Fruit fly (Drosophila melanogaster) whole organism, embryonic: ENCODE measurements around the gene galene.
A peak's percentile ranks its signal among the peaks of the same experiment; 100 is the strongest.

ENCODE experiments used
- Asciz ChIP-seq: fragments of 200-800 bp; sonication (Bioruptor generic); optimal IDR thresholded peaks from 2 replicates; lab custom pipeline; 2017; ENCODE audit warnings: missing biosample characterization, mild to moderate bottlenecking, missing genetic modification characterization, missing genetic modification reagents
- Atf3 ChIP-seq: fragments of 200-800 bp; sonication (Bioruptor generic); optimal IDR thresholded peaks from 3 replicates; lab custom pipeline; 2016; ENCODE audit warnings: missing biosample characterization, missing genetic modification characterization
- B-H1 ChIP-seq: fragments of 200-800 bp; sonication (Bioruptor generic); IDR thresholded peaks from 3 replicates; pipeline ENCODE4 v1.3.6; 2022; ENCODE audit warnings: missing biosample characterization, missing genetic modification characterization
- CG10147 ChIP-seq: fragments of 200-800 bp; sonication (Bioruptor generic); optimal IDR thresholded peaks from 2 replicates; lab custom pipeline; 2019; ENCODE audit warnings: missing biosample characterization, mild to moderate bottlenecking, missing genetic modification characterization, moderate library complexity
- CG1024 ChIP-seq: fragments of 200-800 bp; sonication (Bioruptor generic); IDR thresholded peaks from 2 replicates; pipeline ENCODE4 v1.3.6; 2022; ENCODE audit warnings: missing biosample characterization, missing genetic modification characterization
- CG10366 ChIP-seq: fragments of 200-800 bp; sonication (Bioruptor generic); IDR thresholded peaks from 2 replicates; pipeline ENCODE4 v1.3.6; 2022; ENCODE audit warnings: missing biosample characterization, missing genetic modification characterization
- CG11695 ChIP-seq: fragments of 200-800 bp; sonication (Bioruptor generic); IDR thresholded peaks from 3 replicates; pipeline ENCODE4 v1.3.6; 2022; ENCODE audit warnings: missing biosample characterization, missing genetic modification characterization
- CG11723 ChIP-seq: fragments of 200-800 bp; sonication (Bioruptor generic); optimal IDR thresholded peaks from 2 replicates; lab custom pipeline; 2017; ENCODE audit warnings: missing biosample characterization, mild to moderate bottlenecking, missing genetic modification characterization
- CG12744 ChIP-seq: fragments of 200-800 bp; sonication (Bioruptor generic); optimal IDR thresholded peaks from 2 replicates; lab custom pipeline; 2016; ENCODE audit warnings: missing biosample characterization, missing genetic modification characterization
- CG17829 ChIP-seq: fragments of 200-800 bp; optimal IDR thresholded peaks from 2 replicates; lab custom pipeline; 2019; ENCODE audit warnings: missing biosample characterization, mild to moderate bottlenecking, missing genetic modification characterization, moderate library complexity
- CG3163 ChIP-seq: fragments of 200-800 bp; sonication (Bioruptor generic); optimal IDR thresholded peaks from 3 replicates; lab custom pipeline; 2016; ENCODE audit warnings: missing biosample characterization, missing genetic modification characterization
- CG32532 ChIP-seq: fragments of 200-800 bp; sonication (Bioruptor generic); IDR thresholded peaks from 2 replicates; pipeline ENCODE4 v1.3.6; 2022; ENCODE audit warnings: missing biosample characterization, missing genetic modification characterization
- CG33213 ChIP-seq: fragments of 200-800 bp; sonication (Bioruptor generic); optimal IDR thresholded peaks from 3 replicates; lab custom pipeline; 2016; ENCODE audit warnings: missing biosample characterization, missing genetic modification characterization
- CG4617 ChIP-seq: fragments of 200-800 bp; sonication (Bioruptor generic); optimal IDR thresholded peaks from 3 replicates; lab custom pipeline; 2016; ENCODE audit warnings: missing biosample characterization, missing genetic modification characterization, borderline replicate concordance
- CG4707 ChIP-seq: fragments of 200-800 bp; sonication (Bioruptor generic); optimal IDR thresholded peaks from 2 replicates; lab custom pipeline; 2018; ENCODE audit warnings: missing biosample characterization, mild to moderate bottlenecking, missing genetic modification characterization, moderate library complexity
- CG5180 ChIP-seq: fragments of 200-800 bp; sonication (Bioruptor generic); optimal IDR thresholded peaks from 3 replicates; lab custom pipeline; 2017; ENCODE audit warnings: missing biosample characterization, missing genetic modification characterization, mild to moderate bottlenecking, moderate library complexity, missing genetic modification reagents
- CG6689 ChIP-seq: fragments of 200-800 bp; sonication (Bioruptor generic); IDR thresholded peaks from 2 replicates; pipeline ENCODE4 v1.3.6; 2022; ENCODE audit warnings: missing biosample characterization, missing genetic modification characterization
- CG6791 ChIP-seq: fragments of 200-800 bp; sonication (Bioruptor generic); IDR thresholded peaks from 3 replicates; pipeline ENCODE4 v1.3.6; 2022; ENCODE audit warnings: missing biosample characterization, missing genetic modification characterization; ENCODE audit not compliant: partially characterized antibody
- CG9727 ChIP-seq: fragments of 200-800 bp; sonication (Bioruptor generic); optimal IDR thresholded peaks from 3 replicates; lab custom pipeline; 2017; ENCODE audit warnings: missing biosample characterization, mild to moderate bottlenecking, missing genetic modification characterization
- D19A ChIP-seq: fragments of 200-800 bp; optimal IDR thresholded peaks from 3 replicates; lab custom pipeline; 2019; ENCODE audit warnings: missing biosample characterization, mild to moderate bottlenecking, missing genetic modification characterization, moderate library complexity
- Eip74EF ChIP-seq, 2 experiments: fragments of 200-800 bp in 1 of 2; fragments of >200 bp in 1 of 2; sonication (Bioruptor generic) in 1 of 2; optimal IDR thresholded peaks; 2 replicates each; lab custom pipeline; 2017 to 2019; ENCODE audit warnings: missing biosample characterization in 2 of 2, missing genetic modification characterization in 2 of 2, mild to moderate bottlenecking in 1 of 2, moderate library complexity in 1 of 2
- Ets97D ChIP-seq: fragments of 200-800 bp; sonication (Bioruptor generic); optimal IDR thresholded peaks from 3 replicates; lab custom pipeline; 2016; ENCODE audit warnings: missing biosample characterization, missing genetic modification characterization
- Gug ChIP-seq: fragments of 200-800 bp; sonication (Bioruptor generic); IDR thresholded peaks from 4 replicates; pipeline ENCODE4 v1.3.6; 2022; ENCODE audit warnings: missing biosample characterization, missing genetic modification characterization
- HLH54F ChIP-seq: fragments of 200-800 bp; sonication (Bioruptor generic); optimal IDR thresholded peaks from 3 replicates; lab custom pipeline; 2016; ENCODE audit warnings: missing biosample characterization, missing genetic modification characterization
- MESR4 ChIP-seq: fragments of 200-800 bp; sonication (Bioruptor generic); optimal IDR thresholded peaks from 2 replicates; lab custom pipeline; 2018; ENCODE audit warnings: missing biosample characterization, mild to moderate bottlenecking, missing genetic modification characterization, moderate library complexity
- Mad ChIP-seq: fragments of 200-800 bp; sonication (Bioruptor generic); optimal IDR thresholded peaks from 2 replicates; lab custom pipeline; 2016; ENCODE audit warnings: missing biosample characterization, missing genetic modification characterization
- Max ChIP-seq: fragments of 200-800 bp; sonication (Bioruptor generic); optimal IDR thresholded peaks from 2 replicates; lab custom pipeline; 2016; ENCODE audit warnings: missing biosample characterization, mild to moderate bottlenecking, missing genetic modification characterization
- Med ChIP-seq: fragments of 200-800 bp; sonication (Bioruptor generic); peaks from one replicate; lab custom pipeline; 2016; ENCODE audit warnings: missing biosample characterization, missing genetic modification characterization, mild to moderate bottlenecking, inconsistent platforms, moderate library complexity
- NFAT ChIP-seq: fragments of 200-800 bp; sonication (Bioruptor generic); IDR thresholded peaks from 2 replicates; pipeline ENCODE4 v1.3.6; 2022; ENCODE audit warnings: missing biosample characterization, missing genetic modification characterization
- Opbp ChIP-seq: fragments of 200-800 bp; sonication (Bioruptor generic); IDR thresholded peaks from 3 replicates; pipeline ENCODE4 v1.3.6; 2022; ENCODE audit warnings: missing biosample characterization, missing genetic modification characterization; ENCODE audit not compliant: partially characterized antibody
- Ptx1 ChIP-seq: fragments of 200-800 bp; sonication (Bioruptor generic); IDR thresholded peaks from 2 replicates; pipeline ENCODE4 v1.3.6; 2022; ENCODE audit warnings: missing biosample characterization, missing genetic modification characterization
- Sin3A ChIP-seq: fragments of >200 bp; optimal IDR thresholded peaks from 2 replicates; lab custom pipeline; 2018
- ab ChIP-seq: fragments of 200-800 bp; sonication (Bioruptor generic); optimal IDR thresholded peaks from 2 replicates; lab custom pipeline; 2016; ENCODE audit warnings: missing biosample characterization, missing genetic modification characterization
- amos ChIP-seq: fragments of 200-800 bp; sonication (Bioruptor generic); IDR thresholded peaks from 2 replicates; pipeline ENCODE4 v1.3.6; 2022; ENCODE audit warnings: missing biosample characterization, missing genetic modification characterization; ENCODE audit not compliant: partially characterized antibody
- br ChIP-seq: fragments of >200 bp; optimal IDR thresholded peaks from 2 replicates; lab custom pipeline; 2017
- chm ChIP-seq: fragments of 200-800 bp; sonication (Bioruptor generic); IDR thresholded peaks from 2 replicates; pipeline ENCODE4 v1.3.6; 2022; ENCODE audit warnings: missing biosample characterization, missing genetic modification characterization
- disco-r ChIP-seq: fragments of 200-800 bp; sonication (Bioruptor generic); optimal IDR thresholded peaks from 2 replicates; lab custom pipeline; 2016; ENCODE audit warnings: missing biosample characterization, missing genetic modification characterization
- dmrt99B ChIP-seq: fragments of 200-800 bp; sonication (Bioruptor generic); optimal IDR thresholded peaks from 2 replicates; lab custom pipeline; 2018; ENCODE audit warnings: missing biosample characterization, mild to moderate bottlenecking, missing genetic modification characterization, moderate library complexity
- en ChIP-seq: fragments of 200-800 bp; sonication (Bioruptor generic); optimal IDR thresholded peaks from 2 replicates; lab custom pipeline; 2016; ENCODE audit warnings: missing biosample characterization, missing genetic modification characterization
- fu2 ChIP-seq: fragments of 200-800 bp; sonication (Bioruptor generic); optimal IDR thresholded peaks from 2 replicates; lab custom pipeline; 2016; ENCODE audit warnings: missing biosample characterization, missing genetic modification characterization
- gce ChIP-seq: fragments of 200-800 bp; sonication (Bioruptor generic); IDR thresholded peaks from 3 replicates; pipeline ENCODE4 v1.3.6; 2022; ENCODE audit warnings: missing biosample characterization, missing genetic modification characterization
- hb ChIP-seq: fragments of 200-800 bp; sonication (Bioruptor generic); IDR thresholded peaks from 3 replicates; pipeline ENCODE4 v1.3.6; 2022; ENCODE audit warnings: missing biosample characterization, missing genetic modification characterization; ENCODE audit not compliant: partially characterized antibody
- hkb ChIP-seq, 2 experiments: fragments of 200-800 bp in 1 of 2; fragments of >200 bp in 1 of 2; sonication (Bioruptor generic) in 1 of 2; IDR thresholded peaks in 1 of 2; optimal IDR thresholded peaks in 1 of 2; 2 replicates each; pipeline versions ENCODE4 v1.3.6 to Lab custom; 2017 to 2022; ENCODE audit warnings: missing biosample characterization in 1 of 2, missing genetic modification characterization in 1 of 2
- lmd ChIP-seq: fragments of 200-800 bp; sonication (Bioruptor generic); IDR thresholded peaks from 2 replicates; pipeline ENCODE4 v1.3.6; 2022; ENCODE audit warnings: missing biosample characterization, missing genetic modification characterization
- pum ChIP-seq: fragments of 200-800 bp; sonication (Bioruptor generic); optimal IDR thresholded peaks from 2 replicates; lab custom pipeline; 2016; ENCODE audit warnings: missing biosample characterization, missing genetic modification characterization
- schlank ChIP-seq: fragments of 200-800 bp; sonication (Bioruptor generic); optimal IDR thresholded peaks from 2 replicates; lab custom pipeline; 2018; ENCODE audit warnings: missing biosample characterization, mild to moderate bottlenecking, missing genetic modification characterization
- tio ChIP-seq: fragments of 200-800 bp; sonication (Bioruptor generic); optimal IDR thresholded peaks from 2 replicates; lab custom pipeline; 2017; ENCODE audit warnings: missing biosample characterization, missing genetic modification characterization, inconsistent platforms
- tll ChIP-seq, 2 experiments: fragments of 200-800 bp in 1 of 2; fragments of >200 bp in 1 of 2; sonication (Bioruptor generic) in 1 of 2; optimal IDR thresholded peaks; 2 replicates each; lab custom pipeline; 2017 to 2019; ENCODE audit warnings: missing biosample characterization in 2 of 2, missing genetic modification characterization in 2 of 2, mild to moderate bottlenecking in 1 of 2, moderate library complexity in 1 of 2
- yki ChIP-seq: fragments of >200 bp; optimal IDR thresholded peaks from 3 replicates; lab custom pipeline; 2018
- zfh2 ChIP-seq: fragments of 200-800 bp; sonication (Bioruptor generic); optimal IDR thresholded peaks from 2 replicates; lab custom pipeline; 2016; ENCODE audit warnings: missing biosample characterization, missing genetic modification characterization

Gene galene

DNA sequence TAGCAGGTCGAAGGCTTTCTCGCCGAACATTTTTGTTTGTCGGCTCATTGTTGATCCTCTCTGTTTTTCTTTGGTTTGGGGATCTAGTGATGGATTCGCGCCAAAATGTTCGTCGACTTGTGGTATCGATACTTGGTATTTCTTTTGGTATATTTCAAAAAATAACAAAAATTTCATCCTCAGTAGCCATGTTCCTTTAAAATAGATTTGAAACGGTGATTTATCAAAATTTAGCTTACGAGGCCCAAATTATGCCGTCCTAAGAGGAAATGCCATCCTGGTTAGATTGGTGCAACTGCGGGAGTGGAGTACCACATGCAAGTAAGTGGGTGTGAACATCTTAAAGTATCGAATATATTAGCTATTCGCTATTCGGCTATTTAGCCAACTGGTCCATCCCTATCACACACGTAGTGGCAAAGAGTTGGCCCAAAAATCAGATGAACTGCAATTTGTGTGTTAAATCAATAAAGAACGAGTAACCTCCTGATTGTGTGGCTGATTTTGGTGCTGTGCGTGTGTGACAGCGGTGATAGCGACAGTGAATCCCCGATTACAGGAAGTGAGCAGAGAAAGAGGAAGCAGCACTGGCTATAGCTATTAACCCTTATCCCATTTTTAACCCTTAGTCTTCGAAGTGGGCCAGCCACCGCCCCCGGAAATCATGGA is 12.2 kb downstream of the galene start, which contains the start of the genes Psf1 and Sac1:
Psf1 (minus strand) TSS at position 51 of the 669 bp plus-strand sequence.
Sac1 (plus strand) TSS at position 191 of the 669 bp plus-strand sequence.
- TF ChIP-seq CG10366 (GFP tag; lab: Robert Waterston, UW): peak; percentile 44; the same call in 1 of the 2 replicates
- peak; percentile 46 for TF ChIP-seq CG9727
- TF ChIP-seq br: no peak
- TF ChIP-seq CG4707 (GFP tag; lab: Kevin White, UChicago): no peak
- TF ChIP-seq en: no peak
- TF ChIP-seq CG11695: no peak
- TF ChIP-seq CG5180 (GFP tag; lab: Kevin White, UChicago): no peak
- TF ChIP-seq Max: peak; percentile 60
- TF ChIP-seq CG12744 (GFP tag; lab: Kevin White, UChicago): no peak
- no peak for TF ChIP-seq Eip74EF (GFP tag; optimal IDR thresholded peaks at IDR 0.05; lab: Kevin White, UChicago)
- no peak for TF ChIP-seq CG11723 (GFP tag; lab: Kevin White, UChicago)
- peak; percentile 50 for TF ChIP-seq Atf3 (GFP tag; lab: Kevin White, UChicago)
- peak; percentile 74 for TF ChIP-seq hb (GFP tag; lab: Robert Waterston, UW)
- no peak for TF ChIP-seq yki (lab: Kevin White, UChicago)
- peak; percentile 76 for TF ChIP-seq CG6791
- TF ChIP-seq tio (GFP tag; lab: Kevin White, UChicago): no peak
- no peak for TF ChIP-seq disco-r (GFP tag; lab: Kevin White, UChicago)
- peak; percentile 73 for TF ChIP-seq Opbp
- peak; percentile 65 for TF ChIP-seq HLH54F (GFP tag; lab: Kevin White, UChicago)
- peak; percentile 74 for TF ChIP-seq Ets97D (GFP tag; lab: Kevin White, UChicago)
- TF ChIP-seq CG17829 (tag; lab: Kevin White, UChicago): peak; percentile 62
- TF ChIP-seq gce (GFP tag; lab: Robert Waterston, UW): no peak
- TF ChIP-seq zfh2 (GFP tag; lab: Kevin White, UChicago): peak; percentile 67
- TF ChIP-seq CG3163 (GFP tag; lab: Kevin White, UChicago): peak; percentile 32
- TF ChIP-seq schlank (tag; lab: Kevin White, UChicago): no peak
- TF ChIP-seq CG6689 (GFP tag; lab: Robert Waterston, UW): peak; percentile 41; the same call in 1 of the 2 replicates
- no peak for TF ChIP-seq D19A (tag; lab: Kevin White, UChicago)
- TF ChIP-seq Sin3A: peak; percentile 99
- TF ChIP-seq CG10147 (GFP tag; lab: Kevin White, UChicago): peak; percentile 45
- TF ChIP-seq Ptx1: peak; percentile 61
- TF ChIP-seq ab (GFP tag; lab: Kevin White, UChicago): no peak
- peak; percentile 77 for TF ChIP-seq fu2 (GFP tag; lab: Kevin White, UChicago)
- peak; percentile 94 for TF ChIP-seq CG4617 (GFP tag; lab: Kevin White, UChicago)
- peak in 1 of 2 experiments; percentile 61 for TF ChIP-seq tll (GFP tag; optimal IDR thresholded peaks at IDR 0.05; lab: Kevin White, UChicago)
- peak; percentile 90 for TF ChIP-seq MESR4 (GFP tag; lab: Kevin White, UChicago)
- TF ChIP-seq dmrt99B: no peak
- TF ChIP-seq amos: peak; percentile 83
- peak; percentile 58 for TF ChIP-seq pum
- peak; percentile 43; the same call in 1 of the 2 replicates for TF ChIP-seq NFAT (GFP tag; lab: Robert Waterston, UW)
- TF ChIP-seq CG1024 (GFP tag; lab: Robert Waterston, UW): no peak
- TF ChIP-seq Gug (GFP tag; lab: Robert Waterston, UW): peak; percentile 29; the same call in 1 of the 4 replicates
- TF ChIP-seq lmd: no peak; the same call in 1 of the 2 replicates
- no peak for TF ChIP-seq B-H1
- peak; percentile 59 for TF ChIP-seq CG32532
- peak; percentile 17 for TF ChIP-seq Mad (GFP tag; lab: Kevin White, UChicago)
- TF ChIP-seq Asciz (GFP tag; lab: Kevin White, UChicago): no peak
- TF ChIP-seq Med: peak; percentile 88
- TF ChIP-seq chm (GFP tag; lab: Robert Waterston, UW): no peak
- peak; percentile 39 for TF ChIP-seq CG33213
- TF ChIP-seq hkb (optimal IDR thresholded peaks at IDR 0.05; lab: Kevin White, UChicago): peak; percentile 30
- TF ChIP-seq hkb (GFP tag; IDR thresholded peaks at IDR 0.05; lab: Robert Waterston, UW): no peak
